Worm (Caenorhabditis elegans): ENCODE results near the gene aagr-1.

DNA sequence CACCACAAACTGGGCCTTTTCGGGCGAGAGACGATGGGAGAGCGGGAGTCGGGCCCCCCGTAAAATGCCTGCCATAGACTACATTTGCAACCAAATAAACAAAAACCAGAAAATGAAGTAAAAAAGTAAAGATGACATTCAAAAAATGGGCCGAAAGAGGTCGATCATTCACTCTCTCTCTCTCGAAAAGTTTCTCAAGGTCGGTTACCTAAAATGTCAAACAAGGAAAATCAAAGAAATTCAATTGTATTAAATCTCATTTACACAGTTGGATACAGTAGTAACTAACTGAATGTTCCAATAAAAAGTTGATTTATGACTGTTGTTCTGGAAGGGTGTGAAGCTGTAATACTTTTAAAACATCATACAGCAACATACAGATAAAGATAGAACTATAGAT, 47.5 kb upstream of the aagr-1 start:
- TF ChIP-seq W03F9.2 (tag; optimal IDR thresholded peaks at IDR 0.05) (no peak), him-1 (tag; optimal IDR thresholded peaks at IDR 0.05) (no peak)
